Fruit fly (Drosophila melanogaster) whole organism, embryonic: ENCODE results near the gene QIL1.
A peak's percentile ranks its signal among the peaks of the same experiment; 100 is the strongest.

Experiments
- Atf-2 ChIP-seq: fragments of 200-800 bp; sonication (Bioruptor generic); optimal IDR thresholded peaks from 2 replicates; lab custom pipeline; 2016; ENCODE audit warnings: missing biosample characterization, missing genetic modification characterization
- CG10462 ChIP-seq: fragments of 200-800 bp; sonication (Bioruptor generic); optimal IDR thresholded peaks from 2 replicates; lab custom pipeline; 2016; ENCODE audit warnings: missing biosample characterization, missing genetic modification characterization
- CG11723 ChIP-seq: fragments of 200-800 bp; sonication (Bioruptor generic); optimal IDR thresholded peaks from 2 replicates; lab custom pipeline; 2017; ENCODE audit warnings: missing biosample characterization, mild to moderate bottlenecking, missing genetic modification characterization
- CG13894 ChIP-seq: fragments of 200-800 bp; sonication (Bioruptor generic); optimal IDR thresholded peaks from 3 replicates; lab custom pipeline; 2018; ENCODE audit warnings: missing biosample characterization, mild to moderate bottlenecking, missing genetic modification characterization, moderate library complexity
- CG14014 ChIP-seq: fragments of 200-800 bp; sonication (Bioruptor generic); IDR thresholded peaks from 2 replicates; pipeline ENCODE4 v1.3.6; 2022; ENCODE audit warnings: missing biosample characterization, missing genetic modification characterization
- CG14050 ChIP-seq: fragments of 200-800 bp; sonication (Bioruptor generic); IDR thresholded peaks from 3 replicates; pipeline ENCODE4 v1.3.6; 2022; ENCODE audit warnings: missing biosample characterization, missing genetic modification characterization
- CG14710 ChIP-seq: fragments of 200-800 bp; sonication (Bioruptor generic); optimal IDR thresholded peaks from 3 replicates; lab custom pipeline; 2019; ENCODE audit warnings: missing biosample characterization, mild to moderate bottlenecking, missing genetic modification characterization, moderate library complexity
- CG15601 ChIP-seq: fragments of 200-800 bp; sonication (Bioruptor generic); optimal IDR thresholded peaks from 3 replicates; lab custom pipeline; 2019; ENCODE audit warnings: missing biosample characterization, mild to moderate bottlenecking, missing genetic modification characterization, moderate library complexity
- CG15696 ChIP-seq: fragments of 200-800 bp; sonication (Bioruptor generic); optimal IDR thresholded peaks from 2 replicates; lab custom pipeline; 2019; ENCODE audit warnings: missing biosample characterization, mild to moderate bottlenecking, missing genetic modification characterization, moderate library complexity
- CG1603 ChIP-seq: fragments of 200-800 bp; sonication (Bioruptor generic); optimal IDR thresholded peaks from 2 replicates; lab custom pipeline; 2019; ENCODE audit warnings: missing biosample characterization, mild to moderate bottlenecking, missing genetic modification characterization, moderate library complexity
- CG17829 ChIP-seq: fragments of 200-800 bp; optimal IDR thresholded peaks from 2 replicates; lab custom pipeline; 2019; ENCODE audit warnings: missing biosample characterization, mild to moderate bottlenecking, missing genetic modification characterization, moderate library complexity
- CG18619 ChIP-seq: fragments of 200-800 bp; sonication (Bioruptor generic); optimal IDR thresholded peaks from 3 replicates; lab custom pipeline; 2017; ENCODE audit warnings: missing biosample characterization, mild to moderate bottlenecking, missing genetic modification characterization
- CG2712 ChIP-seq: fragments of 200-800 bp; optimal IDR thresholded peaks from 3 replicates; lab custom pipeline; 2019; ENCODE audit warnings: missing biosample characterization, mild to moderate bottlenecking, missing genetic modification characterization, moderate library complexity
- CG30403 ChIP-seq: fragments of 200-800 bp; sonication (Bioruptor generic); optimal IDR thresholded peaks from 3 replicates; lab custom pipeline; 2016; ENCODE audit warnings: missing biosample characterization, missing genetic modification characterization
- CG34422 ChIP-seq: fragments of 200-800 bp; sonication (Bioruptor generic); IDR thresholded peaks from 3 replicates; pipeline ENCODE4 v1.3.6; 2022; ENCODE audit warnings: missing biosample characterization, missing genetic modification characterization
- CG4282 ChIP-seq: fragments of 200-800 bp; sonication (Bioruptor generic); optimal IDR thresholded peaks from 2 replicates; lab custom pipeline; 2016; ENCODE audit warnings: missing biosample characterization, missing genetic modification characterization
- CG43689 ChIP-seq: fragments of 200-800 bp; sonication (Bioruptor generic); IDR thresholded peaks from 2 replicates; pipeline ENCODE4 v1.3.6; 2022; ENCODE audit warnings: missing biosample characterization, missing genetic modification characterization
- CG5180 ChIP-seq: fragments of 200-800 bp; sonication (Bioruptor generic); optimal IDR thresholded peaks from 3 replicates; lab custom pipeline; 2017; ENCODE audit warnings: missing biosample characterization, missing genetic modification characterization, mild to moderate bottlenecking, moderate library complexity, missing genetic modification reagents
- CG5953 ChIP-seq: fragments of 200-800 bp; sonication (Bioruptor generic); IDR thresholded peaks from 2 replicates; pipeline ENCODE4 v1.3.6; 2022; ENCODE audit warnings: missing biosample characterization, missing genetic modification characterization
- CG9876 ChIP-seq: fragments of 200-800 bp; sonication (Bioruptor generic); optimal IDR thresholded peaks from 2 replicates; lab custom pipeline; 2016; ENCODE audit warnings: missing biosample characterization, missing genetic modification characterization
- Dp ChIP-seq: fragments of 200-800 bp; sonication (Bioruptor generic); optimal IDR thresholded peaks from 2 replicates; lab custom pipeline; 2018; ENCODE audit warnings: missing biosample characterization, mild to moderate bottlenecking, missing genetic modification characterization, moderate library complexity
- Drgx ChIP-seq: fragments of 200-800 bp; sonication (Bioruptor generic); IDR thresholded peaks from 2 replicates; pipeline ENCODE4 v1.3.6; 2022; ENCODE audit warnings: missing biosample characterization, missing genetic modification characterization
- Elba2 ChIP-seq: fragments of 200-800 bp; sonication (Bioruptor generic); optimal IDR thresholded peaks from 3 replicates; lab custom pipeline; 2016; ENCODE audit warnings: missing biosample characterization, missing genetic modification characterization
- HLH4C ChIP-seq: fragments of 200-800 bp; sonication (Bioruptor generic); IDR thresholded peaks from 3 replicates; pipeline ENCODE4 v1.3.6; 2022; ENCODE audit warnings: missing biosample characterization, missing genetic modification characterization; ENCODE audit not compliant: partially characterized antibody
- Hr3 ChIP-seq: fragments of 200-800 bp; sonication (Bioruptor generic); optimal IDR thresholded peaks from 3 replicates; lab custom pipeline; 2016; ENCODE audit warnings: missing biosample characterization, missing genetic modification characterization
- MBD-R2 ChIP-seq: fragments of 200-800 bp; sonication (Bioruptor generic); IDR thresholded peaks from 2 replicates; pipeline ENCODE4 v1.3.6; 2022; ENCODE audit warnings: missing biosample characterization, missing genetic modification characterization
- Myb ChIP-seq: fragments of 200-800 bp; sonication (Bioruptor generic); optimal IDR thresholded peaks from 2 replicates; lab custom pipeline; 2016; ENCODE audit warnings: missing biosample characterization, missing genetic modification characterization
- NK7.1 ChIP-seq: fragments of 200-800 bp; sonication (Bioruptor generic); optimal IDR thresholded peaks from 3 replicates; lab custom pipeline; 2016; ENCODE audit warnings: missing biosample characterization, missing genetic modification characterization
- Nf-YA ChIP-seq: fragments of 200-800 bp; sonication (Bioruptor generic); IDR thresholded peaks from 2 replicates; pipeline ENCODE4 v1.3.6; 2022; ENCODE audit warnings: missing biosample characterization, missing genetic modification characterization
- Pdp1 ChIP-seq, 2 experiments: fragments of 200-800 bp; sonication (Bioruptor generic); optimal IDR thresholded peaks; 3 replicates each; lab custom pipeline; 2016; ENCODE audit warnings: missing biosample characterization in 2 of 2, missing genetic modification characterization in 2 of 2, mild to moderate bottlenecking in 1 of 2, moderate library complexity in 1 of 2
- Taf1 ChIP-seq: fragments of 200-800 bp; sonication (Bioruptor generic); IDR thresholded peaks from 2 replicates; pipeline ENCODE4 v1.3.6; 2022; ENCODE audit warnings: missing biosample characterization, missing genetic modification characterization
- ap ChIP-seq: fragments of 200-800 bp; sonication (Bioruptor generic); IDR thresholded peaks from 2 replicates; pipeline ENCODE4 v1.3.6; 2022; ENCODE audit warnings: missing biosample characterization, missing genetic modification characterization
- bab2 ChIP-seq: fragments of 200-800 bp; sonication (Bioruptor generic); optimal IDR thresholded peaks from 2 replicates; lab custom pipeline; 2016; ENCODE audit warnings: missing biosample characterization, missing genetic modification characterization
- cas ChIP-seq: fragments of 200-800 bp; sonication (Bioruptor generic); IDR thresholded peaks from 2 replicates; pipeline ENCODE4 v1.3.6; 2022; ENCODE audit warnings: missing biosample characterization, missing genetic modification characterization
- cwo ChIP-seq: fragments of 200-800 bp; sonication (Bioruptor generic); optimal IDR thresholded peaks from 3 replicates; lab custom pipeline; 2017; ENCODE audit warnings: missing biosample characterization, missing genetic modification characterization, mild to moderate bottlenecking, moderate library complexity, missing genetic modification reagents
- dm ChIP-seq: fragments of 200-800 bp; sonication (Bioruptor generic); optimal IDR thresholded peaks from 3 replicates; lab custom pipeline; 2016; ENCODE audit warnings: missing biosample characterization, missing genetic modification characterization
- dmrt99B ChIP-seq: fragments of 200-800 bp; sonication (Bioruptor generic); optimal IDR thresholded peaks from 2 replicates; lab custom pipeline; 2018; ENCODE audit warnings: missing biosample characterization, mild to moderate bottlenecking, missing genetic modification characterization, moderate library complexity
- exex ChIP-seq: fragments of 200-800 bp; sonication (Bioruptor generic); optimal IDR thresholded peaks from 4 replicates; lab custom pipeline; 2018; ENCODE audit warnings: missing biosample characterization, mild to moderate bottlenecking, missing genetic modification characterization, moderate library complexity
- fd102C ChIP-seq: fragments of 200-800 bp; sonication (Bioruptor generic); optimal IDR thresholded peaks from 2 replicates; lab custom pipeline; 2018; ENCODE audit warnings: missing biosample characterization, mild to moderate bottlenecking, missing genetic modification characterization, moderate library complexity
- gce ChIP-seq: fragments of 200-800 bp; sonication (Bioruptor generic); IDR thresholded peaks from 3 replicates; pipeline ENCODE4 v1.3.6; 2022; ENCODE audit warnings: missing biosample characterization, missing genetic modification characterization
- gfzf ChIP-seq: fragments of 200-800 bp; sonication (Bioruptor generic); optimal IDR thresholded peaks from 2 replicates; lab custom pipeline; 2016; ENCODE audit warnings: missing biosample characterization, mild to moderate bottlenecking, missing genetic modification characterization, moderate library complexity
- grn ChIP-seq: fragments of 200-800 bp; sonication (Bioruptor generic); optimal IDR thresholded peaks from 3 replicates; lab custom pipeline; 2017; ENCODE audit warnings: missing biosample characterization, missing genetic modification characterization
- ind ChIP-seq: fragments of 200-800 bp; sonication (Bioruptor generic); optimal IDR thresholded peaks from 3 replicates; lab custom pipeline; 2016; ENCODE audit warnings: missing biosample characterization, missing genetic modification characterization
- mirr ChIP-seq: fragments of 200-800 bp; sonication (Bioruptor generic); optimal IDR thresholded peaks from 3 replicates; lab custom pipeline; 2018; ENCODE audit warnings: missing biosample characterization, mild to moderate bottlenecking, missing genetic modification characterization
- mld ChIP-seq: fragments of 200-800 bp; sonication (Bioruptor generic); IDR thresholded peaks from 3 replicates; pipeline ENCODE4 v1.3.6; 2022; ENCODE audit warnings: missing biosample characterization, missing genetic modification characterization; ENCODE audit not compliant: partially characterized antibody
- repo ChIP-seq: fragments of 200-800 bp; sonication (Bioruptor generic); optimal IDR thresholded peaks from 2 replicates; lab custom pipeline; 2016; ENCODE audit warnings: missing biosample characterization, missing genetic modification characterization
- sim ChIP-seq: fragments of 200-800 bp; sonication (Bioruptor generic); IDR thresholded peaks from 2 replicates; pipeline ENCODE4 v1.3.6; 2022; ENCODE audit warnings: missing biosample characterization, missing genetic modification characterization
- sug ChIP-seq: fragments of 200-800 bp; optimal IDR thresholded peaks from 2 replicates; lab custom pipeline; 2019; ENCODE audit warnings: missing biosample characterization, mild to moderate bottlenecking, missing genetic modification characterization, moderate library complexity
- tio ChIP-seq: fragments of 200-800 bp; sonication (Bioruptor generic); optimal IDR thresholded peaks from 2 replicates; lab custom pipeline; 2017; ENCODE audit warnings: missing biosample characterization, missing genetic modification characterization, inconsistent platforms
- vfl ChIP-seq: fragments of 200-800 bp; sonication (Bioruptor generic); optimal IDR thresholded peaks from 2 replicates; lab custom pipeline; 2016; ENCODE audit warnings: missing biosample characterization, missing genetic modification characterization
- zen ChIP-seq: fragments of 200-800 bp; sonication (Bioruptor generic); optimal IDR thresholded peaks from 3 replicates; lab custom pipeline; 2018; ENCODE audit warnings: missing biosample characterization, mild to moderate bottlenecking, missing genetic modification characterization, moderate library complexity

Gene QIL1

dm6 chr3L:17427013-17427412, 38.7 kb upstream of the QIL1 start, which contains the start of gene Polr3G (continued):
- TF ChIP-seq repo: no peak
- TF ChIP-seq CG2712 (tag; lab: Kevin White, UChicago): peak; percentile 8
- TF ChIP-seq exex: no peak
- TF ChIP-seq CG43689: no peak
- peak; percentile 43 for TF ChIP-seq CG1603 (tag; lab: Kevin White, UChicago)
- TF ChIP-seq mld (GFP tag; lab: Robert Waterston, UW): no peak
- TF ChIP-seq Dp (GFP tag; lab: Kevin White, UChicago): peak; percentile 1
- TF ChIP-seq Nf-YA (GFP tag; lab: Robert Waterston, UW): no peak
- 0 out of 2 replicates have a peak, but pooled peaks have one; percentile 22 for TF ChIP-seq CG14014 (GFP tag; lab: Robert Waterston, UW)
- TF ChIP-seq CG14710 (tag; lab: Kevin White, UChicago): peak; percentile 35
- no peak for TF ChIP-seq NK7.1 (GFP tag; lab: Kevin White, UChicago)
- peak; percentile 2 for TF ChIP-seq gfzf (GFP tag; lab: Kevin White, UChicago)
- TF ChIP-seq Elba2: no peak
- no peak for TF ChIP-seq bab2 (GFP tag; lab: Kevin White, UChicago)
- TF ChIP-seq CG5953 (GFP tag; lab: Robert Waterston, UW): no peak
- TF ChIP-seq MBD-R2: peak; percentile 92
- no peak for TF ChIP-seq gce
- TF ChIP-seq Atf-2 (GFP tag; lab: Kevin White, UChicago): no peak
- peak; percentile 50 for TF ChIP-seq Hr3 (GFP tag; lab: Kevin White, UChicago)
- peak; percentile 20 for TF ChIP-seq CG30403
- peak; percentile 16 for TF ChIP-seq CG13894 (tag; lab: Kevin White, UChicago)
- TF ChIP-seq grn: no peak
- TF ChIP-seq, all 482 proteins: peak for 75

- peak; percentile 83 for TF ChIP-seq bab2 (GFP tag; lab: Kevin White, UChicago)
- TF ChIP-seq Pdp1 (GFP tag; optimal IDR thresholded peaks at IDR 0.05; lab: Kevin White, UChicago): peak; percentile 76 to 77
- peak; percentile 41 for TF ChIP-seq cwo
- TF ChIP-seq CG17829 (tag; lab: Kevin White, UChicago): peak; percentile 92
- TF ChIP-seq dm (GFP tag; lab: Kevin White, UChicago): peak; percentile 69
- peak; percentile 63 for TF ChIP-seq CG11723 (GFP tag; lab: Kevin White, UChicago)
- peak; percentile 48 for TF ChIP-seq CG9876 (GFP tag; lab: Kevin White, UChicago)
- TF ChIP-seq mirr: no peak
- peak; percentile 86 for TF ChIP-seq sim
- peak; percentile 86 for TF ChIP-seq CG15601 (tag; lab: Kevin White, UChicago)
- TF ChIP-seq tio (GFP tag; lab: Kevin White, UChicago): peak; percentile 91
- TF ChIP-seq fd102C (GFP tag; lab: Kevin White, UChicago): no peak
- peak; percentile 74 for TF ChIP-seq CG18619
- peak; percentile 46 for TF ChIP-seq CG4282
- TF ChIP-seq dmrt99B: peak; percentile 83
- peak; percentile 96 for TF ChIP-seq ap (GFP tag; lab: Robert Waterston, UW)
- peak; percentile 44; the same call in 2 of the 3 replicates for TF ChIP-seq HLH4C (GFP tag; lab: Robert Waterston, UW)
- peak; percentile 91 for TF ChIP-seq cas (GFP tag; lab: Robert Waterston, UW)
- peak; percentile 37 for TF ChIP-seq CG5180 (GFP tag; lab: Kevin White, UChicago)
- TF ChIP-seq zen (tag; lab: Kevin White, UChicago): peak; percentile 91
- peak; percentile 90 for TF ChIP-seq Drgx (GFP tag; lab: Robert Waterston, UW)
- TF ChIP-seq Myb: peak; percentile 80
- TF ChIP-seq CG15696 (tag; lab: Kevin White, UChicago): peak; percentile 86
- TF ChIP-seq CG14050 (GFP tag; lab: Robert Waterston, UW): peak; percentile 91
- TF ChIP-seq CG10462 (GFP tag; lab: Kevin White, UChicago): peak; percentile 85
- TF ChIP-seq vfl (GFP tag; lab: Kevin White, UChicago): peak; percentile 25
- peak; percentile 74 for TF ChIP-seq sug
- TF ChIP-seq ind: peak; percentile 93
- TF ChIP-seq Taf1 (GFP tag; lab: Robert Waterston, UW): peak; percentile 90
- peak; percentile 97 for TF ChIP-seq CG34422
Measured at dm6 chr3L:17428779-17429178, 37.0 kb upstream of the QIL1 start, which contains the start of gene Gorab. Gorab (minus strand) TSS chr3L:17428836.
